Worm (Caenorhabditis elegans) whole organism, L1 larva: ENCODE measurements around the gene F57B9.8.

Experiments used
- C04F5.9 ChIP-seq: sonication (generic microtip); optimal IDR thresholded peaks from 2 replicates; lab custom pipeline; 2016; ENCODE audit warnings: missing genetic modification characterization, missing compliant biosample characterization
- C16A3.4 ChIP-seq: fragments of 150-350 bp; optimal IDR thresholded peaks from 2 replicates; lab custom pipeline; 2014; ENCODE audit warnings: missing biosample characterization, missing genetic modification characterization
- F16B12.6 ChIP-seq: fragments of 150-350 bp; optimal IDR thresholded peaks from 2 replicates; lab custom pipeline; 2014; ENCODE audit warnings: missing biosample characterization, missing genetic modification characterization
- Y116A8C.19 ChIP-seq: sonication (generic microtip); optimal IDR thresholded peaks from 2 replicates; lab custom pipeline; 2016; ENCODE audit warnings: missing compliant biosample characterization, missing genetic modification characterization, borderline replicate concordance
- aha-1 ChIP-seq: fragments of 150-350 bp; optimal IDR thresholded peaks from 2 replicates; lab custom pipeline; 2014; ENCODE audit warnings: missing biosample characterization, missing genetic modification characterization
- alr-1 ChIP-seq: fragments of 200-800 bp; sonication (Bioruptor generic); optimal IDR thresholded peaks from 2 replicates; lab custom pipeline; 2018; ENCODE audit warnings: borderline replicate concordance, mild to moderate bottlenecking, missing genetic modification characterization, missing compliant biosample characterization
- ama-1 ChIP-seq: fragments of 150-350 bp; optimal IDR thresholded peaks from 2 replicates; lab custom pipeline; 2014
- blmp-1 ChIP-seq: fragments of 150-350 bp; optimal IDR thresholded peaks from 2 replicates; lab custom pipeline; 2014; ENCODE audit warnings: missing biosample characterization, missing genetic modification characterization
- ceh-82 ChIP-seq, 3 experiments: fragments of 150-350 bp in 1 of 3; sonication (generic microtip) in 2 of 3; optimal IDR thresholded peaks; 2 replicates each; lab custom pipeline; 2014 to 2017; ENCODE audit warnings: missing biosample characterization in 3 of 3, missing genetic modification characterization in 3 of 3
- ceh-88 ChIP-seq: fragments of 200-800 bp; sonication (Bioruptor generic); IDR thresholded peaks from 2 replicates; pipeline ENCODE4 v1.3.6; 2022; ENCODE audit warnings: missing genetic modification characterization, missing compliant biosample characterization
- ces-1 ChIP-seq: fragments of 150-350 bp; optimal IDR thresholded peaks from 2 replicates; lab custom pipeline; 2014; ENCODE audit warnings: missing biosample characterization, missing genetic modification reagents, missing genetic modification characterization
- dsc-1 ChIP-seq: sonication (generic microtip); optimal IDR thresholded peaks from 2 replicates; lab custom pipeline; 2016; ENCODE audit warnings: mild to moderate bottlenecking, missing genetic modification characterization, missing compliant biosample characterization
- efl-1 ChIP-seq, 4 experiments: fragments of 150-350 bp; optimal IDR thresholded peaks in 3 of 4; peaks in 1 of 4; 1 replicate in 1 of 4; 2 replicates in 3 of 4; lab custom pipeline; 2014; ENCODE audit warnings: missing biosample characterization in 2 of 4, missing genetic modification characterization in 2 of 4, missing genetic modification reagents in 2 of 4
- efl-3 ChIP-seq: fragments of 200-800 bp; sonication (Bioruptor generic); optimal IDR thresholded peaks from 2 replicates; lab custom pipeline; 2018; ENCODE audit warnings: mild to moderate bottlenecking, missing genetic modification characterization, missing compliant biosample characterization
- elt-2 ChIP-seq: sonication (generic microtip); optimal IDR thresholded peaks from 2 replicates; lab custom pipeline; 2016; ENCODE audit warnings: missing genetic modification characterization, mild to moderate bottlenecking, inconsistent platforms, missing compliant biosample characterization, missing genetic modification reagents
- ets-5 ChIP-seq: fragments of 200-800 bp; sonication (Bioruptor generic); IDR thresholded peaks from 2 replicates; pipeline ENCODE4 v1.3.6; 2022; ENCODE audit warnings: missing genetic modification characterization, missing compliant biosample characterization
- fkh-10 ChIP-seq: sonication (generic microtip); optimal IDR thresholded peaks from 2 replicates; lab custom pipeline; 2017; ENCODE audit warnings: missing biosample characterization, missing genetic modification reagents, missing genetic modification characterization
- fkh-8 ChIP-seq: sonication (generic microtip); optimal IDR thresholded peaks from 2 replicates; lab custom pipeline; 2016; ENCODE audit warnings: mild to moderate bottlenecking, missing genetic modification characterization, missing compliant biosample characterization
- fos-1 ChIP-seq: fragments of 150-350 bp; optimal IDR thresholded peaks from 2 replicates; lab custom pipeline; 2014; ENCODE audit warnings: missing biosample characterization, missing genetic modification characterization
- grh-1 ChIP-seq: fragments of 200-800 bp; sonication (Bioruptor generic); IDR thresholded peaks from 2 replicates; pipeline ENCODE4 v1.3.6; 2022; ENCODE audit warnings: missing genetic modification reagents, missing genetic modification characterization, missing compliant biosample characterization
- hlh-17 ChIP-seq: fragments of 200-800 bp; sonication (Bioruptor generic); optimal IDR thresholded peaks from 2 replicates; lab custom pipeline; 2018; ENCODE audit warnings: missing genetic modification characterization, mild to moderate bottlenecking, missing compliant biosample characterization, moderate library complexity, borderline replicate concordance
- hpl-2 ChIP-seq: fragments of 150-350 bp; optimal IDR thresholded peaks from 2 replicates; lab custom pipeline; 2014; ENCODE audit warnings: missing biosample characterization, missing genetic modification reagents, missing genetic modification characterization
- irx-1 ChIP-seq: sonication (generic microtip); optimal IDR thresholded peaks from 2 replicates; lab custom pipeline; 2016; ENCODE audit warnings: missing genetic modification characterization, missing compliant biosample characterization
- isw-1 ChIP-seq: fragments of 200-800 bp; sonication (Bioruptor generic); IDR thresholded peaks from 2 replicates; pipeline ENCODE4 v1.3.6; 2022; ENCODE audit warnings: missing genetic modification characterization, missing compliant biosample characterization
- jun-1 ChIP-seq: fragments of 150-350 bp; optimal IDR thresholded peaks from 2 replicates; lab custom pipeline; 2014; ENCODE audit warnings: missing biosample characterization, missing genetic modification reagents, missing genetic modification characterization
- lin-13 ChIP-seq: fragments of 150-350 bp; optimal IDR thresholded peaks from 2 replicates; lab custom pipeline; 2014; ENCODE audit warnings: missing biosample characterization, missing genetic modification reagents, missing genetic modification characterization
- lin-15B ChIP-seq: fragments of 150-350 bp; sonication (generic microtip); optimal IDR thresholded peaks from 3 replicates; lab custom pipeline; 2014; ENCODE audit warnings: missing biosample characterization, missing genetic modification characterization
- lin-35 ChIP-seq, 2 experiments: fragments of 150-350 bp; optimal IDR thresholded peaks; 2 replicates each; lab custom pipeline; 2014; ENCODE audit warnings: missing biosample characterization in 2 of 2, missing genetic modification characterization in 2 of 2, missing genetic modification reagents in 2 of 2
- lin-39 ChIP-seq: fragments of 150-350 bp; optimal IDR thresholded peaks from 2 replicates; lab custom pipeline; 2014; ENCODE audit warnings: missing biosample characterization, missing genetic modification reagents, missing genetic modification characterization
- lir-3 ChIP-seq: sonication (generic microtip); optimal IDR thresholded peaks from 2 replicates; lab custom pipeline; 2016; ENCODE audit warnings: mild to moderate bottlenecking, missing genetic modification characterization, moderate library complexity, missing compliant biosample characterization; ENCODE audit not compliant: poor library complexity
- mab-9 ChIP-seq: fragments of 200-800 bp; sonication (Bioruptor generic); IDR thresholded peaks from 2 replicates; pipeline ENCODE4 v1.3.6; 2022; ENCODE audit warnings: missing genetic modification reagents, missing genetic modification characterization, missing compliant biosample characterization
- mdl-1 ChIP-seq, 2 experiments: fragments of 150-350 bp; optimal IDR thresholded peaks; 2 replicates each; lab custom pipeline; 2014 to 2017; ENCODE audit warnings: missing biosample characterization in 2 of 2, missing genetic modification characterization in 2 of 2, inconsistent platforms in 1 of 2
- mef-2 ChIP-seq: fragments of 150-350 bp; optimal IDR thresholded peaks from 2 replicates; lab custom pipeline; 2014; ENCODE audit warnings: missing biosample characterization, missing genetic modification characterization
- nhr-12 ChIP-seq: sonication (generic microtip); optimal IDR thresholded peaks from 2 replicates; lab custom pipeline; 2017; ENCODE audit warnings: missing biosample characterization, missing genetic modification characterization
- nhr-19 ChIP-seq: fragments of 200-800 bp; sonication (Bioruptor generic); conservative IDR thresholded peaks from 2 replicates; pipeline ENCODE4 v1.3.6; 2022; ENCODE audit warnings: missing genetic modification characterization, missing compliant biosample characterization
- nhr-20 ChIP-seq: sonication (generic microtip); optimal IDR thresholded peaks from 2 replicates; lab custom pipeline; 2016; ENCODE audit warnings: mild to moderate bottlenecking, missing genetic modification characterization, missing compliant biosample characterization
- nhr-237 ChIP-seq: fragments of 150-350 bp; optimal IDR thresholded peaks from 2 replicates; lab custom pipeline; 2014; ENCODE audit warnings: missing biosample characterization, missing genetic modification characterization
- nhr-28 ChIP-seq: fragments of 150-350 bp; optimal IDR thresholded peaks from 2 replicates; lab custom pipeline; 2014; ENCODE audit warnings: missing biosample characterization, missing genetic modification characterization
- nhr-71 ChIP-seq: sonication (generic microtip); optimal IDR thresholded peaks from 2 replicates; lab custom pipeline; 2016; ENCODE audit warnings: mild to moderate bottlenecking, missing genetic modification characterization, moderate library complexity, missing compliant biosample characterization
- pag-3 ChIP-seq: sonication (generic microtip); optimal IDR thresholded peaks from 2 replicates; lab custom pipeline; 2017; ENCODE audit warnings: missing genetic modification characterization, mild to moderate bottlenecking, missing compliant biosample characterization, antibody characterized with exemption, borderline replicate concordance; ENCODE audit not compliant: insufficient read depth
- pax-3 ChIP-seq: fragments of 200-800 bp; sonication (Bioruptor generic); optimal IDR thresholded peaks from 2 replicates; lab custom pipeline; 2018; ENCODE audit warnings: mild to moderate bottlenecking, missing genetic modification characterization, moderate library complexity, missing compliant biosample characterization
- pqm-1 ChIP-seq: sonication (generic microtip); optimal IDR thresholded peaks from 3 replicates; lab custom pipeline; 2017; ENCODE audit warnings: missing biosample characterization, missing genetic modification characterization
- skn-1 ChIP-seq: fragments of 150-350 bp; optimal IDR thresholded peaks from 2 replicates; lab custom pipeline; 2014; ENCODE audit warnings: missing biosample characterization, missing genetic modification characterization
- snpc-4 ChIP-seq: fragments of 150-350 bp; optimal IDR thresholded peaks from 2 replicates; lab custom pipeline; 2014; ENCODE audit warnings: missing biosample characterization, missing genetic modification characterization
- snu-23 ChIP-seq: sonication (generic microtip); optimal IDR thresholded peaks from 2 replicates; lab custom pipeline; 2016; ENCODE audit warnings: missing genetic modification characterization, missing compliant biosample characterization
- tbx-2 ChIP-seq: sonication (generic microtip); optimal IDR thresholded peaks from 2 replicates; lab custom pipeline; 2016; ENCODE audit warnings: missing genetic modification characterization, missing compliant biosample characterization
- tlp-1 ChIP-seq: fragments of 150-350 bp; optimal IDR thresholded peaks from 2 replicates; lab custom pipeline; 2014; ENCODE audit warnings: missing biosample characterization, missing genetic modification characterization
- unc-62 ChIP-seq: fragments of 150-350 bp; optimal IDR thresholded peaks from 2 replicates; lab custom pipeline; 2014; ENCODE audit warnings: missing biosample characterization, missing genetic modification reagents, missing genetic modification characterization
- unc-86 ChIP-seq: sonication (generic microtip); optimal IDR thresholded peaks from 2 replicates; lab custom pipeline; 2016; ENCODE audit warnings: missing genetic modification characterization, missing compliant biosample characterization
- vab-15 ChIP-seq: sonication (generic microtip); optimal IDR thresholded peaks from 2 replicates; lab custom pipeline; 2017; ENCODE audit warnings: missing genotype, mild to moderate bottlenecking, missing genetic modification characterization, missing compliant biosample characterization
- zip-4 ChIP-seq: fragments of 200-800 bp; sonication (Bioruptor generic); optimal IDR thresholded peaks from 2 replicates; lab custom pipeline; 2018; ENCODE audit warnings: mild to moderate bottlenecking, missing genetic modification characterization, moderate library complexity, missing compliant biosample characterization
- ztf-11 ChIP-seq, 2 experiments: sonication (generic microtip); optimal IDR thresholded peaks; 2 replicates each; lab custom pipeline; 2016 to 2017; ENCODE audit warnings: missing genetic modification characterization in 2 of 2, missing biosample characterization in 1 of 2, missing compliant biosample characterization in 1 of 2
- ztf-4 ChIP-seq: fragments of 150-350 bp; optimal IDR thresholded peaks from 2 replicates; lab custom pipeline; 2014; ENCODE audit warnings: missing biosample characterization, missing genetic modification characterization

The F57B9.8 gene

ce11 chrIII:6895166-6895565, 40.0 kb downstream of the F57B9.8 start (continued):
- TF ChIP-seq grh-1 (GFP tag; lab: Robert Waterston, UW): peak; percentile 44; the same call in 1 of the 2 replicates
- no peak for TF ChIP-seq mab-9 (GFP tag; lab: Robert Waterston, UW)
- TF ChIP-seq ets-5 (GFP tag; lab: Robert Waterston, UW): no peak
- no peak for TF ChIP-seq unc-86 (tag; lab: Kevin White, UChicago)
- no peak for TF ChIP-seq unc-62
- no peak for TF ChIP-seq snpc-4 (tag; lab: Kevin White, UChicago)
- no peak for TF ChIP-seq alr-1 (tag; lab: Kevin White, UChicago)
- peak; percentile 79 for TF ChIP-seq fos-1 (tag; lab: Kevin White, UChicago)
- TF ChIP-seq pax-3 (tag; lab: Kevin White, UChicago): no peak
- peak; percentile 18 for TF ChIP-seq lin-13 (GFP tag; lab: Kevin White, UChicago)
- TF ChIP-seq efl-1 (optimal IDR thresholded peaks at IDR 0.05; lab: Kevin White, UChicago): peak; percentile 60
- TF ChIP-seq efl-1 (GFP tag; optimal IDR thresholded peaks at IDR 0.05 in 1 of 2; lab: Kevin White, UChicago): peak; percentile 36 to 95
- no peak for TF ChIP-seq fkh-8 (tag; lab: Kevin White, UChicago)
- no peak for TF ChIP-seq nhr-28 (tag; lab: Kevin White, UChicago)
- no peak for TF ChIP-seq C04F5.9 (tag; lab: Kevin White, UChicago)
- TF ChIP-seq zip-4 (GFP tag; lab: Kevin White, UChicago): no peak
- TF ChIP-seq nhr-12 (tag; lab: Kevin White, UChicago): no peak
- peak; percentile 77 for TF ChIP-seq tbx-2 (tag; lab: Kevin White, UChicago)
- TF ChIP-seq mef-2: no peak
- TF ChIP-seq hlh-17 (GFP tag; lab: Kevin White, UChicago): no peak
- TF ChIP-seq vab-15 (tag; lab: Kevin White, UChicago): no peak
- TF ChIP-seq nhr-71 (tag; lab: Kevin White, UChicago): peak; percentile 93
- no peak for TF ChIP-seq C16A3.4 (tag; lab: Kevin White, UChicago)
- no peak for TF ChIP-seq irx-1 (tag; lab: Kevin White, UChicago)
- TF ChIP-seq ces-1: no peak
- TF ChIP-seq lin-15B (tag; lab: Kevin White, UChicago): no peak
- TF ChIP-seq lir-3 (tag; lab: Kevin White, UChicago): peak; percentile 55
- peak; percentile 28 for TF ChIP-seq hpl-2 (GFP tag; lab: Kevin White, UChicago)
- no peak for TF ChIP-seq Y116A8C.19
- TF ChIP-seq skn-1: peak; percentile 29
- peak; percentile 51 for TF ChIP-seq ztf-4
- TF ChIP-seq fkh-10: no peak
- no peak for TF ChIP-seq aha-1
- no peak for TF ChIP-seq isw-1 (GFP tag; lab: Robert Waterston, UW)
- peak; percentile 86 for TF ChIP-seq snu-23 (GFP tag; lab: Kevin White, UChicago)
- peak; percentile 60 for TF ChIP-seq blmp-1 (tag; lab: Kevin White, UChicago)
- TF ChIP-seq ama-1 (lab: Kevin White, UChicago): no peak
- TF ChIP-seq ceh-88: no peak
- no peak for TF ChIP-seq F16B12.6 (tag; lab: Kevin White, UChicago)
- TF ChIP-seq lin-39: peak; percentile 63
- no peak for TF ChIP-seq ztf-11 (tag; optimal IDR thresholded peaks at IDR 0.05; lab: Kevin White, UChicago)
- TF ChIP-seq pag-3 (tag; lab: Kevin White, UChicago): no peak
- TF ChIP-seq efl-3 (GFP tag; lab: Kevin White, UChicago): no peak
- TF ChIP-seq nhr-20 (tag; lab: Kevin White, UChicago): peak; percentile 87
- TF ChIP-seq lin-35 (GFP tag; optimal IDR thresholded peaks at IDR 0.05; lab: Kevin White, UChicago): peak; percentile 31 to 67
- TF ChIP-seq jun-1: no peak
- TF ChIP-seq nhr-19: peak; percentile 85
- peak in 2 of 3 experiments; percentile 10 to 11 for TF ChIP-seq ceh-82 (tag; optimal IDR thresholded peaks at IDR 0.05; lab: Kevin White, UChicago)
- no peak for TF ChIP-seq pqm-1 (tag; lab: Kevin White, UChicago)
- no peak for TF ChIP-seq nhr-237
- TF ChIP-seq tlp-1 (tag; lab: Kevin White, UChicago): no peak
- peak; percentile 69 for TF ChIP-seq elt-2 (tag; lab: Kevin White, UChicago)
- TF ChIP-seq mdl-1 (tag; optimal IDR thresholded peaks at IDR 0.05; lab: Kevin White, UChicago): peak in 1 of 2 experiments; percentile 49
- no peak for TF ChIP-seq dsc-1 (tag; lab: Kevin White, UChicago)
